Worm (Caenorhabditis elegans): Measurements from ENCODE around the gene Y37H2A.1.

DNA sequence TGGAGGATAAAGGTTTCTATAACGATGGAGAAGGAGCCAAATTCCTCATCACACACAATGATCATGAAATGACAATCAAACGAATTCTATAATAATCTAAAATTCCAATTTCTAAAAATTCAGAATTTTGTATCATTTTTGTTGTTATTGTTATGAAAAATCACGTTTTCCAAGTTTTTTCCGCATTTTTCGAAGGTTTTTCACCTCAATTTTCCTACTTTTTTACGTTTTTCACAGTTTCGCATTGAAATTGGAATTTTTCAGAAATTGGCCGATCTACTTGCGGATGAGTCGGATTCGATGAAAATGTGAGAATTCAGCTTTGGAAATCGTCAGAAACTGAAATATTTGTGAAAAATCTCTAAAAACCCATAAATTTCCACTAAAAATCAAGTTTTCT lies 17.0 kb downstream of the Y37H2A.1 start, which contains the start of gene fbxa-210:
- TF ChIP-seq unc-130 (GFP tag; optimal IDR thresholded peaks at IDR 0.05) (no peak), fos-1 (tag; optimal IDR thresholded peaks at IDR 0.05) (no peak), nhr-77 (tag; optimal IDR thresholded peaks at IDR 0.05) (no peak), ceh-32 (tag; optimal IDR thresholded peaks at IDR 0.05; ENCODE audit: poor library complexity) (no peak), pqm-1 (tag; optimal IDR thresholded peaks at IDR 0.05) (no peak), zfp-2 (tag; optimal IDR thresholded peaks at IDR 0.05) (no peak), spr-1 (tag; optimal IDR thresholded peaks at IDR 0.05) (no peak), spr-3 (GFP tag; optimal IDR thresholded peaks at IDR 0.05) (no peak), aha-1 (tag) (peak; percentile 34), mdl-1 (tag; optimal IDR thresholded peaks at IDR 0.05) (no peak), unc-62 (GFP tag; optimal IDR thresholded peaks at IDR 0.05 in 1 of 2) (no peak), unc-62 (tag; optimal IDR thresholded peaks at IDR 0.05) (no peak), ama-1 (optimal IDR thresholded peaks at IDR 0.05) (no peak), ceh-82 (tag; optimal IDR thresholded peaks at IDR 0.05) (no peak), nhr-111 (GFP tag; optimal IDR thresholded peaks at IDR 0.05) (no peak)
